Worm (Caenorhabditis elegans): ENCODE measurements around the gene smrd-1.

The smrd-1 gene

ce11 chrIII:10470927-10471326 lies 35.1 kb upstream of the smrd-1 start, which contains the start of gene cul-1:
Gene cul-1, plus strand, starts transcription at chrIII:10471237.
- no peak for TF ChIP-seq npax-4 (tag; optimal IDR thresholded peaks at IDR 0.05)
- no peak for TF ChIP-seq ceh-18 (tag; optimal IDR thresholded peaks at IDR 0.05)
- TF ChIP-seq hlh-6 (tag; optimal IDR thresholded peaks at IDR 0.05): no peak
- TF ChIP-seq zip-5 (tag; optimal IDR thresholded peaks at IDR 0.05): no peak
- no peak for TF ChIP-seq pros-1 (tag; optimal IDR thresholded peaks at IDR 0.05)
- no peak for TF ChIP-seq ceh-2 (tag; optimal IDR thresholded peaks at IDR 0.05)
- TF ChIP-seq odd-2 (tag; optimal IDR thresholded peaks at IDR 0.05): no peak
- TF ChIP-seq hlh-15 (tag; optimal IDR thresholded peaks at IDR 0.05): no peak
- no peak for TF ChIP-seq ets-4 (tag; optimal IDR thresholded peaks at IDR 0.05)
- no peak for TF ChIP-seq pha-2 (tag; optimal IDR thresholded peaks at IDR 0.05)
- TF ChIP-seq ceh-14 (tag; optimal IDR thresholded peaks at IDR 0.05): no peak
- no peak for TF ChIP-seq ceh-6 (GFP tag; optimal IDR thresholded peaks at IDR 0.05)
- no peak for TF ChIP-seq unc-55 (GFP tag; optimal IDR thresholded peaks at IDR 0.05)
- no peak for TF ChIP-seq nfya-1 (tag; optimal IDR thresholded peaks at IDR 0.05)
- no peak for TF ChIP-seq eyg-1 (tag; optimal IDR thresholded peaks at IDR 0.05)
- no peak for TF ChIP-seq gmeb-2 (tag; optimal IDR thresholded peaks at IDR 0.05)
- TF ChIP-seq tbx-2 (tag; optimal IDR thresholded peaks at IDR 0.05): no peak
- TF ChIP-seq fkh-10 (GFP tag; optimal IDR thresholded peaks at IDR 0.05): no peak
- no peak for TF ChIP-seq fax-1 (tag; optimal IDR thresholded peaks at IDR 0.05)

ce11 chrIII:10469574-10470055 lies 33.8 kb upstream of the smrd-1 start, which contains the start of gene D2045.5:
Gene D2045.5, minus strand, starts transcription at chrIII:10469624.
- TF ChIP-seq ama-1 (optimal IDR thresholded peaks at IDR 0.05) (no peak), che-1 (tag; optimal IDR thresholded peaks at IDR 0.05) (no peak), pros-1 (tag; optimal IDR thresholded peaks at IDR 0.05) (no peak), syd-9 (tag; optimal IDR thresholded peaks at IDR 0.05) (no peak), ceh-2 (tag; optimal IDR thresholded peaks at IDR 0.05) (no peak), ref-2 (tag; optimal IDR thresholded peaks at IDR 0.05) (no peak), tbx-2 (tag; optimal IDR thresholded peaks at IDR 0.05) (no peak), hlh-6 (tag; optimal IDR thresholded peaks at IDR 0.05) (no peak), ttx-3 (tag; optimal IDR thresholded peaks at IDR 0.05) (no peak), pha-4 (tag; optimal IDR thresholded peaks at IDR 0.05) (no peak), ceh-24 (tag; optimal IDR thresholded peaks at IDR 0.05) (no peak), ceh-22 (tag; optimal IDR thresholded peaks at IDR 0.05) (no peak)

ce11 chrIII:10464455-10464854 lies 28.7 kb upstream of the smrd-1 start:
- TF ChIP-seq fkh-6 (tag; optimal IDR thresholded peaks at IDR 0.05) (no peak), unc-42 (tag; optimal IDR thresholded peaks at IDR 0.05) (no peak), madf-2 (tag; optimal IDR thresholded peaks at IDR 0.05) (no peak), Y22D7AL.16 (tag; optimal IDR thresholded peaks at IDR 0.05) (no peak), lin-11 (tag; optimal IDR thresholded peaks at IDR 0.05) (no peak), pag-3 (tag; optimal IDR thresholded peaks at IDR 0.05; ENCODE audit: borderline replicate concordance) (no peak), C38D4.7 (GFP tag; optimal IDR thresholded peaks at IDR 0.05) (no peak), elt-2 (tag; optimal IDR thresholded peaks at IDR 0.05) (no peak), hlh-6 (tag; optimal IDR thresholded peaks at IDR 0.05) (no peak), rnt-1 (tag; optimal IDR thresholded peaks at IDR 0.05) (no peak), ceh-9 (tag; optimal IDR thresholded peaks at IDR 0.05) (no peak), lim-6 (tag; optimal IDR thresholded peaks at IDR 0.05) (no peak), fkh-10 (GFP tag; optimal IDR thresholded peaks at IDR 0.05) (no peak), hlh-30 (tag; optimal IDR thresholded peaks at IDR 0.05; ENCODE audit: insufficient read depth) (no peak), nhr-11 (tag; optimal IDR thresholded peaks at IDR 0.05) (no peak), hlh-8 (tag; optimal IDR thresholded peaks at IDR 0.05) (no peak)
